Fruit fly (Drosophila melanogaster) whole organism, prepupa: ENCODE measurements around the gene cbt.

Source experiments
- CG10631 ChIP-seq: fragments of 200-800 bp; sonication (Bioruptor generic); optimal IDR thresholded peaks from 2 replicates; lab custom pipeline; 2016; ENCODE audit warnings: missing biosample characterization, missing genetic modification characterization
- CG11762 ChIP-seq: fragments of 200-800 bp; sonication (Bioruptor generic); optimal IDR thresholded peaks from 3 replicates; lab custom pipeline; 2016; ENCODE audit warnings: missing biosample characterization, missing genetic modification characterization; ENCODE audit not compliant: insufficient read depth
- CG11902 ChIP-seq: fragments of 200-800 bp; sonication (Bioruptor generic); optimal IDR thresholded peaks from 3 replicates; lab custom pipeline; 2016; ENCODE audit warnings: missing biosample characterization, missing genetic modification characterization
- CG15336 ChIP-seq: fragments of 200-800 bp; sonication (Bioruptor generic); IDR thresholded peaks from 2 replicates; pipeline ENCODE4 v1.3.6; 2022; ENCODE audit warnings: missing biosample characterization, missing genetic modification characterization
- CG16779 ChIP-seq: fragments of 200-800 bp; sonication (Bioruptor generic); optimal IDR thresholded peaks from 3 replicates; lab custom pipeline; 2017; ENCODE audit warnings: missing biosample characterization, mild to moderate bottlenecking, missing genetic modification characterization
- CG3032 ChIP-seq: fragments of 200-800 bp; optimal IDR thresholded peaks from 2 replicates; lab custom pipeline; 2019; ENCODE audit warnings: missing biosample characterization, mild to moderate bottlenecking, missing genetic modification characterization, moderate library complexity
- CG31627 ChIP-seq: fragments of 200-800 bp; sonication (Bioruptor generic); optimal IDR thresholded peaks from 3 replicates; lab custom pipeline; 2016; ENCODE audit warnings: missing biosample characterization, missing genetic modification characterization
- CG32006 ChIP-seq: fragments of 200-800 bp; sonication (Bioruptor generic); optimal IDR thresholded peaks from 3 replicates; lab custom pipeline; 2017; ENCODE audit warnings: missing biosample characterization, mild to moderate bottlenecking, missing genetic modification characterization
- CG34406 ChIP-seq: fragments of 200-800 bp; sonication (Bioruptor generic); optimal IDR thresholded peaks from 3 replicates; lab custom pipeline; 2016; ENCODE audit warnings: missing biosample characterization, missing genetic modification characterization
- CG3919 ChIP-seq: fragments of 200-800 bp; sonication (Bioruptor generic); optimal IDR thresholded peaks from 3 replicates; lab custom pipeline; 2016; ENCODE audit warnings: missing biosample characterization, missing genetic modification characterization
- CG4318 ChIP-seq: fragments of 200-800 bp; sonication (Bioruptor generic); optimal IDR thresholded peaks from 3 replicates; lab custom pipeline; 2017; ENCODE audit warnings: missing biosample characterization, mild to moderate bottlenecking, missing genetic modification characterization
- CG6163 ChIP-seq: fragments of 200-800 bp; sonication (Bioruptor generic); IDR thresholded peaks from 3 replicates; pipeline ENCODE4 v1.3.6; 2022; ENCODE audit warnings: missing biosample characterization, missing genetic modification characterization
- CG6792 ChIP-seq: fragments of 200-800 bp; sonication (Bioruptor generic); optimal IDR thresholded peaks from 3 replicates; lab custom pipeline; 2016; ENCODE audit warnings: missing biosample characterization, missing genetic modification characterization
- CG6808 ChIP-seq: fragments of 200-800 bp; sonication (Bioruptor generic); optimal IDR thresholded peaks from 3 replicates; lab custom pipeline; 2017; ENCODE audit warnings: missing biosample characterization, missing genetic modification characterization, mild to moderate bottlenecking, moderate library complexity, missing genetic modification reagents
- CG6854 ChIP-seq: fragments of 200-800 bp; sonication (Bioruptor generic); optimal IDR thresholded peaks from 2 replicates; lab custom pipeline; 2017; ENCODE audit warnings: missing biosample characterization, mild to moderate bottlenecking, missing genetic modification characterization
- CG8319 ChIP-seq: fragments of 200-800 bp; sonication (Bioruptor generic); optimal IDR thresholded peaks from 3 replicates; lab custom pipeline; 2016; ENCODE audit warnings: missing biosample characterization, missing genetic modification characterization
- CG8632 ChIP-seq: fragments of 200-800 bp; sonication (Bioruptor generic); optimal IDR thresholded peaks from 3 replicates; lab custom pipeline; 2016; ENCODE audit warnings: missing biosample characterization, missing genetic modification characterization
- CG9139 ChIP-seq: fragments of 200-800 bp; sonication (Bioruptor generic); optimal IDR thresholded peaks from 3 replicates; lab custom pipeline; 2017; ENCODE audit warnings: missing biosample characterization, mild to moderate bottlenecking, missing genetic modification characterization
- Eip75B ChIP-seq: fragments of 200-800 bp; sonication (Bioruptor generic); optimal IDR thresholded peaks from 3 replicates; lab custom pipeline; 2016; ENCODE audit warnings: missing biosample characterization, missing genetic modification characterization
- Eip78C ChIP-seq: fragments of 200-800 bp; sonication (Bioruptor generic); peaks from one replicate; lab custom pipeline; 2016; ENCODE audit warnings: missing biosample characterization, missing genetic modification characterization
- Eip93F ChIP-seq: fragments of 200-800 bp; sonication (Bioruptor generic); optimal IDR thresholded peaks from 2 replicates; lab custom pipeline; 2016; ENCODE audit warnings: missing biosample characterization, mild to moderate bottlenecking, missing genetic modification characterization
- Ets21C ChIP-seq: fragments of 200-800 bp; sonication (Bioruptor generic); optimal IDR thresholded peaks from 3 replicates; lab custom pipeline; 2016; ENCODE audit warnings: missing biosample characterization, missing genetic modification characterization
- Ets96B ChIP-seq: fragments of 200-800 bp; optimal IDR thresholded peaks from 2 replicates; lab custom pipeline; 2019; ENCODE audit warnings: missing biosample characterization, mild to moderate bottlenecking, missing genetic modification characterization, moderate library complexity
- Hr38 ChIP-seq: sonication (Bioruptor generic); optimal IDR thresholded peaks from 2 replicates; lab custom pipeline; 2016; ENCODE audit warnings: missing biosample characterization, missing genetic modification characterization
- Hr39 ChIP-seq: fragments of 200-800 bp; sonication (Bioruptor generic); optimal IDR thresholded peaks from 2 replicates; lab custom pipeline; 2016; ENCODE audit warnings: missing biosample characterization, missing genetic modification characterization
- Hr4 ChIP-seq: fragments of 200-800 bp; sonication (Bioruptor generic); optimal IDR thresholded peaks from 3 replicates; lab custom pipeline; 2016; ENCODE audit warnings: missing biosample characterization, missing genetic modification characterization
- Lpt ChIP-seq: fragments of 200-800 bp; sonication (Bioruptor generic); optimal IDR thresholded peaks from 3 replicates; lab custom pipeline; 2016; ENCODE audit warnings: missing biosample characterization, missing genetic modification characterization
- OdsH ChIP-seq: fragments of 200-800 bp; sonication (Bioruptor generic); optimal IDR thresholded peaks from 3 replicates; lab custom pipeline; 2016; ENCODE audit warnings: missing biosample characterization, missing genetic modification characterization
- Smox ChIP-seq: fragments of 200-800 bp; sonication (Bioruptor generic); optimal IDR thresholded peaks from 3 replicates; lab custom pipeline; 2016; ENCODE audit warnings: missing biosample characterization, missing genetic modification characterization
- Sox102F ChIP-seq: fragments of 200-800 bp; sonication (Bioruptor generic); optimal IDR thresholded peaks from 2 replicates; lab custom pipeline; 2016; ENCODE audit warnings: missing biosample characterization, mild to moderate bottlenecking, missing genetic modification characterization
- Sox14 ChIP-seq: fragments of 200-800 bp; sonication (Bioruptor generic); optimal IDR thresholded peaks from 3 replicates; lab custom pipeline; 2016; ENCODE audit warnings: missing biosample characterization, missing genetic modification characterization
- cyc ChIP-seq: fragments of 200-800 bp; sonication (Bioruptor generic); optimal IDR thresholded peaks from 3 replicates; lab custom pipeline; 2016; ENCODE audit warnings: missing biosample characterization, missing genetic modification characterization
- dac ChIP-seq: fragments of 200-800 bp; sonication (Bioruptor generic); optimal IDR thresholded peaks from 2 replicates; lab custom pipeline; 2017; ENCODE audit warnings: missing biosample characterization, mild to moderate bottlenecking, missing genetic modification characterization
- dsx ChIP-seq: fragments of 200-800 bp; optimal IDR thresholded peaks from 3 replicates; lab custom pipeline; 2019; ENCODE audit warnings: missing biosample characterization, mild to moderate bottlenecking, missing genetic modification characterization, moderate library complexity; ENCODE audit not compliant: poor library complexity, severe bottlenecking
- eg ChIP-seq: fragments of 200-800 bp; sonication (Bioruptor generic); IDR thresholded peaks from 3 replicates; pipeline ENCODE4 v1.3.6; 2022; ENCODE audit warnings: missing biosample characterization, missing genetic modification characterization
- esn ChIP-seq: fragments of 200-800 bp; sonication (Bioruptor generic); optimal IDR thresholded peaks from 2 replicates; lab custom pipeline; 2016; ENCODE audit warnings: missing biosample characterization, mild to moderate bottlenecking, missing genetic modification characterization, moderate library complexity
- fd59A ChIP-seq: fragments of 200-800 bp; sonication (Bioruptor generic); optimal IDR thresholded peaks from 2 replicates; lab custom pipeline; 2017; ENCODE audit warnings: missing biosample characterization, mild to moderate bottlenecking, missing genetic modification characterization, missing genetic modification reagents
- fd85E ChIP-seq: fragments of 200-800 bp; sonication (Bioruptor generic); optimal IDR thresholded peaks from 3 replicates; lab custom pipeline; 2016; ENCODE audit warnings: missing biosample characterization, missing genetic modification characterization
- fkh ChIP-seq: fragments of 200-800 bp; sonication (Bioruptor generic); optimal IDR thresholded peaks from 3 replicates; lab custom pipeline; 2017; ENCODE audit warnings: missing biosample characterization, mild to moderate bottlenecking, missing genetic modification characterization, moderate library complexity
- lz ChIP-seq: fragments of 200-800 bp; sonication (Bioruptor generic); optimal IDR thresholded peaks from 3 replicates; lab custom pipeline; 2016; ENCODE audit warnings: missing biosample characterization, missing genetic modification characterization
- pdm3 ChIP-seq: fragments of 200-800 bp; sonication (Bioruptor generic); optimal IDR thresholded peaks from 3 replicates; lab custom pipeline; 2016; ENCODE audit warnings: missing biosample characterization, missing genetic modification characterization
- salr ChIP-seq, 2 experiments: fragments of 200-800 bp; sonication (Bioruptor generic); optimal IDR thresholded peaks; 3 replicates each; lab custom pipeline; 2016 to 2018; ENCODE audit warnings: missing biosample characterization in 2 of 2, missing genetic modification characterization in 2 of 2, mild to moderate bottlenecking in 1 of 2
- spab ChIP-seq: fragments of 200-800 bp; sonication (Bioruptor generic); optimal IDR thresholded peaks from 2 replicates; lab custom pipeline; 2017; ENCODE audit warnings: missing biosample characterization, mild to moderate bottlenecking, missing genetic modification characterization, missing genetic modification reagents
- ss ChIP-seq, 2 experiments: fragments of 200-800 bp; sonication (Bioruptor generic); optimal IDR thresholded peaks; 2 replicates in 1 of 2; 3 replicates in 1 of 2; lab custom pipeline; 2017 to 2018; ENCODE audit warnings: mild to moderate bottlenecking in 2 of 2, missing biosample characterization in 2 of 2, missing genetic modification characterization in 2 of 2, moderate library complexity in 1 of 2
- svp ChIP-seq: fragments of 200-800 bp; sonication (Bioruptor generic); peaks from one replicate; lab custom pipeline; 2016; ENCODE audit warnings: missing biosample characterization, missing genetic modification characterization
- topi ChIP-seq: fragments of 200-800 bp; sonication (Bioruptor generic); optimal IDR thresholded peaks from 3 replicates; lab custom pipeline; 2016; ENCODE audit warnings: missing biosample characterization, missing genetic modification characterization
- vri ChIP-seq: fragments of 200-800 bp; sonication (Bioruptor generic); optimal IDR thresholded peaks from 3 replicates; lab custom pipeline; 2016; ENCODE audit warnings: missing biosample characterization, mild to moderate bottlenecking, missing genetic modification characterization

The cbt gene

DNA sequence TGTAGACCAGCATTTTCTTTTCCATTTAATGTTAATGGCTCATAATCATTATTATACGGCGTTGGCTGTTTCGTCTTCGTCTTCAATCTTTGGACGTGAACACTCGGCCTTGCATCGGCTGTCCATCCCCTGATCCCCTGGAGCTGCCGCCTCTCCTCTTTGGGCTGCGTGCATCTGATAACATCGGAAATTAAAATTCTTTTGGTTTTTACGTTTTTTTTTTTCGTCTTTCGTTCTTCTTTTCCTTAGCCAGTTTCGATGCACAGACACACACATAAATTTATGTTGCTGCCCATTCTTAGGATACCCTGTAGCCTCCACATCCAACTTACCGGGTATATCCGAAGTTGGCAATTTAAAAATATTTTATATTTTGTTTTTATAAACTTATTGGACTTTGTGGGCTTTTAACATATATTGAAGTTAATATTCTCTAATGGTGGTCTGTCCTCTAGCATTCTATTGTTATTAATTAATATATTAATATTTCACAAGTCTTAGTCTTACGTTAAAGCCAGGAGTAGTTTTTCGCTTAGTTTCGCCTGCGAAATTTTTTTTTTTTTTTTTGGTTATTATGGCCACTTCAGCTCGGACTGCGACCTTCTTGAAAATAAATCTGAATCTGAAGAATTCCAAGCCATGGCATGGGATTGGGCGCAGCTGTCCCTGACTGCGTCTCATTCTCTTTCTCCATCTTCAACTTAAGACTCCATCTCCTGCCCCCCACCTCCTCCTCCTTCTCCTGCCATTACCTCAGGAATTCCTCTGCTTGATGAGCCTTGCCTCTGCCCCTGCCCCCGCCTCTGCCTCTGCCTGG is 38.6 kb downstream of the cbt start (continued):
- TF ChIP-seq CG10631 (peak; percentile 93), fd85E (GFP tag; lab: Kevin White, UChicago) (peak; percentile 20), eg (no peak), CG4318 (GFP tag; lab: Kevin White, UChicago) (peak; percentile 69), Hr39 (GFP tag; lab: Kevin White, UChicago) (peak; percentile 63), CG15336 (GFP tag; lab: Robert Waterston, UW) (peak; percentile 54), dsx (peak; percentile 89), CG8632 (peak; percentile 89), OdsH (GFP tag; lab: Kevin White, UChicago) (peak; percentile 87), Sox14 (peak; percentile 86), ss (GFP tag; optimal IDR thresholded peaks at IDR 0.05; lab: Kevin White, UChicago) (peak; percentile 69 to 93), CG34406 (GFP tag; lab: Kevin White, UChicago) (peak; percentile 90), Hr38 (no peak), CG9139 (GFP tag; lab: Kevin White, UChicago) (peak; percentile 86), fkh (no peak), Ets21C (GFP tag; lab: Kevin White, UChicago) (peak; percentile 71), Ets96B (peak; percentile 93), pdm3 (peak; percentile 71), CG6792 (peak; percentile 86), CG6854 (GFP tag; lab: Kevin White, UChicago) (peak; percentile 89), CG11902 (peak; percentile 80), CG3032 (peak; percentile 92)

- TF ChIP-seq lz = peak; percentile 91
- TF ChIP-seq Eip93F = peak; percentile 88
- TF ChIP-seq dac (GFP tag; lab: Kevin White, UChicago) = peak; percentile 17
- peak; percentile 79 for TF ChIP-seq OdsH (GFP tag; lab: Kevin White, UChicago)
- peak; percentile 84 for TF ChIP-seq spab (GFP tag; lab: Kevin White, UChicago)
- TF ChIP-seq eg = peak; percentile 73
- no peak for TF ChIP-seq fkh
- peak; percentile 48 for TF ChIP-seq Lpt (GFP tag; lab: Kevin White, UChicago)
- peak; percentile 68 for TF ChIP-seq CG8632
- peak; percentile 65 to 78 for TF ChIP-seq salr (GFP tag; optimal IDR thresholded peaks at IDR 0.05; lab: Kevin White, UChicago)
- peak; percentile 90 for TF ChIP-seq Sox102F (GFP tag; lab: Kevin White, UChicago)
- peak; percentile 87 for TF ChIP-seq CG6163 (GFP tag; lab: Robert Waterston, UW)
- TF ChIP-seq CG3919 (GFP tag; lab: Kevin White, UChicago) = peak; percentile 88
- TF ChIP-seq Ets21C (GFP tag; lab: Kevin White, UChicago) = peak; percentile 89
- TF ChIP-seq Hr4 (GFP tag; lab: Kevin White, UChicago) = peak; percentile 62
- peak; percentile 92 for TF ChIP-seq cyc (GFP tag; lab: Kevin White, UChicago)
- TF ChIP-seq topi (GFP tag; lab: Kevin White, UChicago) = peak; percentile 93
- TF ChIP-seq Smox (GFP tag; lab: Kevin White, UChicago) = peak; percentile 92
- peak; percentile 91 for TF ChIP-seq vri (GFP tag; lab: Kevin White, UChicago)
- peak; percentile 75 for TF ChIP-seq dsx
- TF ChIP-seq CG4318 (GFP tag; lab: Kevin White, UChicago) = peak; percentile 34
- peak; percentile 95 for TF ChIP-seq esn (GFP tag; lab: Kevin White, UChicago)
- peak; percentile 87 for TF ChIP-seq Eip75B
- peak; percentile 84 for TF ChIP-seq CG6792
- TF ChIP-seq CG10631 = peak; percentile 90
- TF ChIP-seq Hr38 = no peak
- TF ChIP-seq CG6808 (GFP tag; lab: Kevin White, UChicago) = peak; percentile 88
- peak; percentile 20 for TF ChIP-seq fd85E (GFP tag; lab: Kevin White, UChicago)
- peak; percentile 92 for TF ChIP-seq CG3032
- peak; percentile 95 for TF ChIP-seq Eip78C (GFP tag; lab: Kevin White, UChicago)
- TF ChIP-seq fd59A (GFP tag; lab: Kevin White, UChicago) = peak; percentile 80
- TF ChIP-seq CG11762 = peak; percentile 83
- peak; percentile 51 for TF ChIP-seq CG16779 (tag; lab: Kevin White, UChicago)
- peak; percentile 78 for TF ChIP-seq CG34406 (GFP tag; lab: Kevin White, UChicago)
- TF ChIP-seq CG8319 (GFP tag; lab: Kevin White, UChicago) = peak; percentile 68
- TF ChIP-seq CG31627 = peak; percentile 93
- TF ChIP-seq CG32006 (GFP tag; lab: Kevin White, UChicago) = peak; percentile 79
- peak; percentile 94 for TF ChIP-seq Hr39 (GFP tag; lab: Kevin White, UChicago)
- peak; percentile 96 for TF ChIP-seq svp (GFP tag; lab: Kevin White, UChicago)
- TF ChIP-seq Ets96B = peak; percentile 86
Measured at dm6 chr2L:439339-439738, 40.1 kb downstream of the cbt start.
